Worm (Caenorhabditis elegans) whole organism, mixed stage, embryonic: ENCODE results near the gene ckb-2.
A peak's percentile ranks its signal among the peaks of the same experiment; 100 is the strongest.

Experiments
- bed-3 ChIP-seq: fragments of 200-800 bp; sonication (Bioruptor generic); optimal IDR thresholded peaks from 3 replicates; lab custom pipeline; 2018; ENCODE audit warnings: mild to moderate bottlenecking, missing genetic modification characterization, moderate library complexity, missing compliant biosample characterization
- ceh-39 ChIP-seq: fragments of 150-350 bp; optimal IDR thresholded peaks from 2 replicates; lab custom pipeline; 2014; ENCODE audit warnings: missing biosample characterization, missing genetic modification characterization
- ceh-43 ChIP-seq: fragments of 200-800 bp; sonication (Bioruptor generic); optimal IDR thresholded peaks from 2 replicates; lab custom pipeline; 2018; ENCODE audit warnings: mild to moderate bottlenecking, missing genetic modification characterization, moderate library complexity, missing compliant biosample characterization
- ceh-83 ChIP-seq: fragments of 200-800 bp; sonication (Bioruptor generic); optimal IDR thresholded peaks from 2 replicates; lab custom pipeline; 2018; ENCODE audit warnings: mild to moderate bottlenecking, missing genetic modification characterization, missing compliant biosample characterization
- ces-1 ChIP-seq: fragments of 150-350 bp; optimal IDR thresholded peaks from 2 replicates; lab custom pipeline; 2014; ENCODE audit warnings: missing biosample characterization, missing genetic modification reagents, missing genetic modification characterization
- cnd-1 ChIP-seq: fragments of 200-800 bp; sonication (Bioruptor generic); optimal IDR thresholded peaks from 2 replicates; lab custom pipeline; 2018; ENCODE audit warnings: mild to moderate bottlenecking, missing genetic modification characterization, missing compliant biosample characterization
- drap-1 ChIP-seq: fragments of 200-800 bp; sonication (Bioruptor generic); optimal IDR thresholded peaks from 3 replicates; lab custom pipeline; 2018; ENCODE audit warnings: mild to moderate bottlenecking, missing genetic modification characterization, missing compliant biosample characterization
- elt-3 ChIP-seq: fragments of 150-350 bp; optimal IDR thresholded peaks from 2 replicates; lab custom pipeline; 2014; ENCODE audit warnings: missing biosample characterization, missing genetic modification characterization
- flh-1 ChIP-seq: fragments of 200-800 bp; sonication (Bioruptor generic); optimal IDR thresholded peaks from 2 replicates; lab custom pipeline; 2018; ENCODE audit warnings: mild to moderate bottlenecking, missing genetic modification characterization, moderate library complexity, missing compliant biosample characterization
- hlh-1 ChIP-seq: fragments of 150-350 bp; optimal IDR thresholded peaks from 2 replicates; lab custom pipeline; 2014; ENCODE audit warnings: missing biosample characterization, missing genetic modification reagents, missing genetic modification characterization
- lin-13 ChIP-seq: fragments of 150-350 bp; optimal IDR thresholded peaks from 2 replicates; lab custom pipeline; 2014; ENCODE audit warnings: missing biosample characterization, missing genetic modification characterization
- lsy-2 ChIP-seq: fragments of 150-350 bp; optimal IDR thresholded peaks from 2 replicates; lab custom pipeline; 2014; ENCODE audit warnings: missing biosample characterization, missing genetic modification characterization
- mab-5 ChIP-seq: fragments of 150-350 bp; optimal IDR thresholded peaks from 2 replicates; lab custom pipeline; 2014; ENCODE audit warnings: missing biosample characterization, missing genetic modification characterization
- mep-1 ChIP-seq: fragments of 150-350 bp; optimal IDR thresholded peaks from 2 replicates; lab custom pipeline; 2017; ENCODE audit warnings: missing biosample characterization, missing genetic modification reagents, missing genetic modification characterization, inconsistent platforms
- mls-2 ChIP-seq: sonication (generic microtip); optimal IDR thresholded peaks from 2 replicates; lab custom pipeline; 2016; ENCODE audit warnings: mild to moderate bottlenecking, missing genetic modification characterization, moderate library complexity, missing compliant biosample characterization
- nhr-12 ChIP-seq: fragments of 150-350 bp; optimal IDR thresholded peaks from 2 replicates; lab custom pipeline; 2014; ENCODE audit warnings: missing biosample characterization, missing genetic modification characterization
- nhr-2 ChIP-seq: fragments of 150-350 bp; optimal IDR thresholded peaks from 2 replicates; lab custom pipeline; 2014; ENCODE audit warnings: missing biosample characterization, missing genetic modification characterization
- nhr-237 ChIP-seq: fragments of 150-350 bp; optimal IDR thresholded peaks from 2 replicates; lab custom pipeline; 2014; ENCODE audit warnings: missing biosample characterization, missing genetic modification characterization
- nhr-28 ChIP-seq: fragments of 150-350 bp; optimal IDR thresholded peaks from 2 replicates; lab custom pipeline; 2014; ENCODE audit warnings: missing biosample characterization, missing genetic modification characterization
- nhr-76 ChIP-seq: sonication (generic microtip); optimal IDR thresholded peaks from 2 replicates; lab custom pipeline; 2017; ENCODE audit warnings: missing biosample characterization, missing genetic modification characterization
- pha-4 ChIP-seq: fragments of 150-350 bp; optimal IDR thresholded peaks from 2 replicates; lab custom pipeline; 2018; ENCODE audit warnings: missing biosample characterization, missing genetic modification reagents, missing genetic modification characterization
- sem-2 ChIP-seq: fragments of 200-800 bp; sonication (Bioruptor generic); optimal IDR thresholded peaks from 2 replicates; lab custom pipeline; 2018; ENCODE audit warnings: mild to moderate bottlenecking, missing genetic modification characterization, missing compliant biosample characterization
- snpc-4 ChIP-seq: fragments of 150-350 bp; optimal IDR thresholded peaks from 2 replicates; lab custom pipeline; 2014; ENCODE audit warnings: missing biosample characterization, missing genetic modification characterization
- tbx-8 ChIP-seq: fragments of 200-800 bp; sonication (Bioruptor generic); optimal IDR thresholded peaks from 2 replicates; lab custom pipeline; 2018; ENCODE audit warnings: mild to moderate bottlenecking, missing genetic modification characterization, moderate library complexity, missing compliant biosample characterization
- unc-120 ChIP-seq: sonication (generic microtip); optimal IDR thresholded peaks from 2 replicates; lab custom pipeline; 2017; ENCODE audit warnings: missing genetic modification characterization, missing compliant biosample characterization; ENCODE audit not compliant: poor library complexity, severe bottlenecking
- unc-39 ChIP-seq: fragments of 150-350 bp; optimal IDR thresholded peaks from 2 replicates; lab custom pipeline; 2014; ENCODE audit warnings: missing biosample characterization, missing genetic modification characterization
- unc-62 ChIP-seq: fragments of 150-350 bp; optimal IDR thresholded peaks from 2 replicates; lab custom pipeline; 2014; ENCODE audit warnings: missing biosample characterization, missing genetic modification reagents, missing genetic modification characterization
- zip-8 ChIP-seq: fragments of 150-350 bp; optimal IDR thresholded peaks from 2 replicates; lab custom pipeline; 2014; ENCODE audit warnings: missing biosample characterization, missing genetic modification characterization
- ztf-11 ChIP-seq: fragments of 150-350 bp; optimal IDR thresholded peaks from 2 replicates; lab custom pipeline; 2014; ENCODE audit warnings: missing biosample characterization, missing genetic modification characterization

The ckb-2 gene

ce11 chrIII:4405986-4406385 is 38.2 kb downstream of the ckb-2 start, which contains the start of gene rnp-4:
Gene rnp-4 (plus strand): TSS chrIII:4406286.
- TF ChIP-seq unc-120 (tag; lab: Kevin White, UChicago) (no peak), unc-62 (GFP tag; lab: Kevin White, UChicago) (no peak), cnd-1 (tag; lab: Kevin White, UChicago) (no peak), mep-1 (tag; lab: Kevin White, UChicago) (no peak), nhr-28 (tag; lab: Kevin White, UChicago) (no peak), ces-1 (GFP tag; lab: Kevin White, UChicago) (no peak), ceh-83 (GFP tag; lab: Kevin White, UChicago) (no peak), ceh-39 (tag; lab: Kevin White, UChicago) (no peak), sem-2 (GFP tag; lab: Kevin White, UChicago) (no peak), pha-4 (tag; lab: Kevin White, UChicago) (no peak), mls-2 (tag; lab: Kevin White, UChicago) (no peak), nhr-76 (tag; lab: Kevin White, UChicago) (no peak), ceh-43 (GFP tag; lab: Kevin White, UChicago) (no peak), zip-8 (no peak), unc-39 (tag; lab: Kevin White, UChicago) (no peak)

DNA sequence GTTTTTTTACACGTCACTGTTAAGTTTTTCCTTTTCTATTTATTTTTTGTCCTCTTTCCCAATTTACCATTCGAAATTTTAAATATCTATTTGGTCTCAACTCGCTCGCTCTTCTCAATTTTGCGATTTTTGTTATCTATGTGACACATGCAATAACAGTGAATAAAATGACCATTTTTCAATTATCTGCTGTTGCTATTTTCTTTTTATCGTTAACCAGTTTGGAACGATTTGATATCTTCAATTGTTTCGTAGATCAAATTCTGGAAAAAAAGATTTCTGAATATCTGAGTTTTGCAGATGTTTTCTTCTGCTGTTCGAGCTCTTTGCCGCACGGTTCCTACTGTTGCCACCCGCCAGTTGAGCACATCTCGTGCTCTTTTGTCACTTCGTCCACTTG is 39.4 kb downstream of the ckb-2 start, which contains the start of gene prdx-3:
TSS of gene prdx-3 (plus strand) at position 301 of the 400 bp plus-strand sequence.
- no peak for TF ChIP-seq ztf-11 (tag; lab: Kevin White, UChicago)
- no peak for TF ChIP-seq bed-3
- no peak for TF ChIP-seq mab-5 (tag; lab: Kevin White, UChicago)
- no peak for TF ChIP-seq nhr-28 (tag; lab: Kevin White, UChicago)
- TF ChIP-seq sem-2 (GFP tag; lab: Kevin White, UChicago), result no peak
- TF ChIP-seq tbx-8 (GFP tag; lab: Kevin White, UChicago), result no peak
- TF ChIP-seq snpc-4 (tag; lab: Kevin White, UChicago), result no peak
- no peak for TF ChIP-seq ces-1 (GFP tag; lab: Kevin White, UChicago)
- no peak for TF ChIP-seq unc-39 (tag; lab: Kevin White, UChicago)
- TF ChIP-seq ceh-39 (tag; lab: Kevin White, UChicago), result no peak
- TF ChIP-seq hlh-1, result no peak
- no peak for TF ChIP-seq nhr-12 (tag; lab: Kevin White, UChicago)
- no peak for TF ChIP-seq nhr-76 (tag; lab: Kevin White, UChicago)
- TF ChIP-seq ceh-43 (GFP tag; lab: Kevin White, UChicago), result no peak
- TF ChIP-seq drap-1 (GFP tag; lab: Kevin White, UChicago), result no peak
- no peak for TF ChIP-seq unc-120 (tag; lab: Kevin White, UChicago)
- TF ChIP-seq nhr-2 (tag; lab: Kevin White, UChicago), result no peak
- no peak for TF ChIP-seq elt-3

DNA sequence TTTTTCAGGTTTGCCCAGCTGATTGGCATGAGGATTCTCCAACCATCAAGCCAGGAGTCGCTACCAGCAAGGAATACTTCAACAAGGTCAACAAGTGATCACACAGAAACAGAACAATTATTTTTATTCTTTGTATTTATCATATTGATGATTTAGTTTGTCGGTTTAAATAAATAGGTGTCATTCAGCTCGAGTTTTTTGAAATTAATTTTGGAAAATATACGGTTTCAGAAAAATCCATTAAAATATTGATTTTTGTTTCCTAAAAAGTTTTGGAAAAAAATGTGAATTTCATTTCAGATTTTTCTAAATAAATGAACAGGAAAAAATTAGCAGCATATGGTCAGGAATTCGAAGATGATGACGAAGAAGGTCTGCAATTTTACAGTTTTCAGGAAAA is 40.5 kb downstream of the ckb-2 start, which contains the start of gene gpch-1:
TSS of gene gpch-1 (plus strand) at position 301 of the 400 bp plus-strand sequence.
- TF ChIP-seq nhr-2 (tag; lab: Kevin White, UChicago) (no peak), unc-39 (tag; lab: Kevin White, UChicago) (no peak), nhr-76 (tag; lab: Kevin White, UChicago) (no peak), nhr-28 (tag; lab: Kevin White, UChicago) (no peak), nhr-12 (tag; lab: Kevin White, UChicago) (no peak), mep-1 (tag; lab: Kevin White, UChicago) (no peak), pha-4 (tag; lab: Kevin White, UChicago) (no peak), lsy-2 (no peak), cnd-1 (tag; lab: Kevin White, UChicago) (no peak)
- TF ChIP-seq, all 35 proteins: peak for 0

ce11 chrIII:4412108-4413009 is 44.6 kb downstream of the ckb-2 start:
- TF ChIP-seq lin-13, result no peak
- no peak for TF ChIP-seq flh-1 (GFP tag; lab: Kevin White, UChicago)
- TF ChIP-seq mab-5 (tag; lab: Kevin White, UChicago), result no peak
- TF ChIP-seq drap-1 (GFP tag; lab: Kevin White, UChicago), result no peak
- peak; percentile 8 for TF ChIP-seq ces-1 (GFP tag; lab: Kevin White, UChicago)
- TF ChIP-seq unc-120 (tag; lab: Kevin White, UChicago), result no peak
- no peak for TF ChIP-seq ceh-83 (GFP tag; lab: Kevin White, UChicago)
- no peak for TF ChIP-seq nhr-237 (tag; lab: Kevin White, UChicago)
